Fruit fly (Drosophila melanogaster) Kc167 (cell line): Measurements from ENCODE around the gene ps.

Experiments
- Myc ChIP-seq: fragments of >200 bp; optimal IDR thresholded peaks from 2 replicates; lab custom pipeline; 2017; ENCODE audit warnings: missing external identifiers
- Sin3A ChIP-seq: fragments of >200 bp; optimal IDR thresholded peaks from 2 replicates; lab custom pipeline; 2018; ENCODE audit warnings: missing external identifiers
- h ChIP-seq: fragments of >200 bp; optimal IDR thresholded peaks from 3 replicates; lab custom pipeline; 2018; ENCODE audit warnings: missing external identifiers
- insv ChIP-seq: fragments of >200 bp; optimal IDR thresholded peaks from 3 replicates; lab custom pipeline; 2018; ENCODE audit warnings: missing external identifiers
- psq ChIP-seq: fragments of >200 bp; optimal IDR thresholded peaks from 2 replicates; lab custom pipeline; 2017; ENCODE audit warnings: missing external identifiers
- ttk ChIP-seq: sonication (Bioruptor generic); optimal IDR thresholded peaks from 2 replicates; lab custom pipeline; 2017; ENCODE audit warnings: missing external identifiers

dm6 chr3R:9433270-9433669 is 15.5 kb downstream of the ps start:
- no peak for TF ChIP-seq ttk
- no peak for TF ChIP-seq Myc (lab: Kevin White, UChicago)
- TF ChIP-seq h (lab: Kevin White, UChicago), result no peak
- no peak for TF ChIP-seq psq (lab: Kevin White, UChicago)
- TF ChIP-seq Sin3A (lab: Kevin White, UChicago), result no peak
- TF ChIP-seq insv (lab: Kevin White, UChicago), result no peak
